Fruit fly (Drosophila melanogaster): ENCODE measurements around the gene CG12310.

CG12310 gene

DNA sequence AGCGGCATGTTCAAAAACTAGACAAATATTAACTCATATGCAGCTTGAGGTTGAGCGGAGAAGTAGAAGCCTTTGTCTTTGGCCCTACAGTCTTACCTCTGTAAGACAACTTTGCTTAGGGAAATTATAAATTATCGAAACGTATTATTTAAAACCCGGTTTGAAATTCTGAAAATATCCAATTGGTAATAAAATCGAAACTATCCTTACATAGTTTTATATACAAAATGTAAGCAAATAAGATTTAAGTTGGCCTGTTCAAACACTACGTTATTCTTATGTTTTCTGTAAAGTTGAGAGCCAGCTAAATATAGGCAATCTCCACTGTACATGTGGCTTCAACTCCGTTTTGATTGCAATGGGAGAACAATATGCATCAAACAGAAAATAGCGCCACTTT, 37.3 kb downstream of the CG12310 start (continued):
- TF ChIP-seq Sox14 (GFP tag; optimal IDR thresholded peaks at IDR 0.05) (peak; percentile 40), CG6792 (GFP tag; optimal IDR thresholded peaks at IDR 0.05) (no peak), CG9139 (GFP tag; optimal IDR thresholded peaks at IDR 0.05) (no peak), fd59A (GFP tag; optimal IDR thresholded peaks at IDR 0.05) (peak; percentile 21), Blimp-1 (GFP tag; optimal IDR thresholded peaks at IDR 0.05) (no peak), OdsH (GFP tag; optimal IDR thresholded peaks at IDR 0.05) (peak; percentile 12), CG10669 (GFP tag; optimal IDR thresholded peaks at IDR 0.05) (peak; percentile 61), Eip78C (GFP tag) (peak; percentile 75), lz (GFP tag; optimal IDR thresholded peaks at IDR 0.05) (peak; percentile 15), ss (GFP tag; optimal IDR thresholded peaks at IDR 0.05) (peak; percentile 23 to 62), fd85E (GFP tag; optimal IDR thresholded peaks at IDR 0.05) (no peak), CG6808 (GFP tag; optimal IDR thresholded peaks at IDR 0.05) (peak; percentile 62), esn (GFP tag; optimal IDR thresholded peaks at IDR 0.05) (no peak), CG1621 (tag; optimal IDR thresholded peaks at IDR 0.05) (peak; percentile 47), svp (GFP tag) (peak; percentile 51), topi (GFP tag; optimal IDR thresholded peaks at IDR 0.05) (peak; percentile 3), CG8319 (GFP tag; optimal IDR thresholded peaks at IDR 0.05) (no peak), CG16779 (tag; optimal IDR thresholded peaks at IDR 0.05) (peak; percentile 8), Met (GFP tag; optimal IDR thresholded peaks at IDR 0.05) (peak; percentile 3), pdm3 (GFP tag; optimal IDR thresholded peaks at IDR 0.05) (peak; percentile 39), Ets21C (GFP tag; optimal IDR thresholded peaks at IDR 0.05) (no peak), CG6163 (GFP tag; IDR thresholded peaks at IDR 0.05) (no peak), Hr39 (GFP tag; optimal IDR thresholded peaks at IDR 0.05) (peak; percentile 12), spab (GFP tag; optimal IDR thresholded peaks at IDR 0.05) (peak; percentile 24), fkh (GFP tag; optimal IDR thresholded peaks at IDR 0.05) (no peak), CG8119 (GFP tag; IDR thresholded peaks at IDR 0.05) (peak; percentile 52; the same call in 2 of the 3 replicates), CG31627 (GFP tag; optimal IDR thresholded peaks at IDR 0.05) (no peak), Eip75B (GFP tag; optimal IDR thresholded peaks at IDR 0.05) (peak; percentile 13), achi (GFP tag; optimal IDR thresholded peaks at IDR 0.05) (peak; percentile 42), CG34406 (GFP tag; optimal IDR thresholded peaks at IDR 0.05) (peak; percentile 8), Hr4 (GFP tag; optimal IDR thresholded peaks at IDR 0.05) (peak; percentile 41), CG11294 (GFP tag; IDR thresholded peaks at IDR 0.05) (no peak), net (GFP tag; optimal IDR thresholded peaks at IDR 0.05) (no peak), CG4318 (GFP tag; optimal IDR thresholded peaks at IDR 0.05) (peak; percentile 15)

DNA sequence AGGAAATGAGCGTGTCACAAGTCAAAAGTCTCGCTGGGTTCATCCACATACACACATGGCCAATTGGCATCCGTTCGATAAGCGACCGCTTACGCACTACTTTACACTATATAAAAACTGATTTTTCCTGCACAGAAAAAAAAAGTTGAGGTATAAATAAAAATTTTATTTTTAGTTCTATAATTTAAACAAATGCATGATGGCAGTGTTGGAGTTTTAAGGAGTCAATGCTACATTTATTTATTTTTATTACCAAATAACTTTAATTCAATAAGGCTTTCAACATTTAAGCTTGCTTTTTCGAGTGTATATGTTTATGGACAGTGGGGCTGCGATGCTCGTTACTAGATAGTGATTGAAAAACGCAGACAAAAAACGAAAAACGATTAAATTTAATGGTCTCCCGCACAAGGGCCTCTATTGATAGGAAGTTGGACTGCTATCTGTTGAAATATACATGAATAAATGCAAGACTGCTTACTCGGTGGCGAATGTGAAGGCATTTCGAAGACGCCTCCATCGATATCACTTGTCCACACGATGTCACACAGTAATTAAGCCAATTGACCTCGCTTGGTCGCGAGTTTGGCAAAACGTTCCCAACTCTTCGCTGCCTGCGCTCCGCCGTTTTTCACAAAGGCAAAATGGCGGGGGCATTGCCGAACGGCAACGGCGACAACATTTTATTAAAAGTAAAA, 38.8 kb downstream of the CG12310 start:
- TF ChIP-seq Ets21C (GFP tag; optimal IDR thresholded peaks at IDR 0.05) (peak; percentile 25), Lpt (GFP tag; optimal IDR thresholded peaks at IDR 0.05) (peak; percentile 63), fd85E (GFP tag; optimal IDR thresholded peaks at IDR 0.05) (no peak), CG7368 (GFP tag; optimal IDR thresholded peaks at IDR 0.05) (peak; percentile 51), CG6163 (GFP tag; IDR thresholded peaks at IDR 0.05) (peak; percentile 87), eg (GFP tag; IDR thresholded peaks at IDR 0.05) (peak; percentile 85), esn (GFP tag; optimal IDR thresholded peaks at IDR 0.05) (peak; percentile 71), CG11762 (GFP tag; optimal IDR thresholded peaks at IDR 0.05; ENCODE audit: insufficient read depth) (peak; percentile 54), cyc (GFP tag; optimal IDR thresholded peaks at IDR 0.05) (peak; percentile 20), CG11902 (GFP tag; optimal IDR thresholded peaks at IDR 0.05) (peak; percentile 34), CG15336 (GFP tag; IDR thresholded peaks at IDR 0.05) (peak; percentile 87), CG8319 (GFP tag; optimal IDR thresholded peaks at IDR 0.05) (peak; percentile 41), Smox (GFP tag; optimal IDR thresholded peaks at IDR 0.05) (peak; percentile 51), dac (GFP tag; optimal IDR thresholded peaks at IDR 0.05) (no peak), CG10631 (GFP tag; optimal IDR thresholded peaks at IDR 0.05) (peak; percentile 79), CG16779 (tag; optimal IDR thresholded peaks at IDR 0.05) (peak; percentile 64), CG11294 (GFP tag; IDR thresholded peaks at IDR 0.05) (peak; percentile 44; the same call in 1 of the 2 replicates), Eip78C (GFP tag) (peak; percentile 94), CG31627 (GFP tag; optimal IDR thresholded peaks at IDR 0.05) (peak; percentile 38), CG8632 (GFP tag; optimal IDR thresholded peaks at IDR 0.05) (peak; percentile 74), dsx (GFP tag; optimal IDR thresholded peaks at IDR 0.05; ENCODE audit: poor library complexity, severe bottlenecking) (peak; percentile 83), net (GFP tag; optimal IDR thresholded peaks at IDR 0.05) (peak; percentile 77), salr (GFP tag; optimal IDR thresholded peaks at IDR 0.05) (peak; percentile 44 to 72), Gug (GFP tag; IDR thresholded peaks at IDR 0.05) (peak; percentile 81), svp (GFP tag) (peak; percentile 67), CG6276 (GFP tag; optimal IDR thresholded peaks at IDR 0.05) (peak; percentile 73)

All from whole organism, prepupa.